Worm (Caenorhabditis elegans): ENCODE measurements around the gene sre-36.

sre-36 gene

DNA sequence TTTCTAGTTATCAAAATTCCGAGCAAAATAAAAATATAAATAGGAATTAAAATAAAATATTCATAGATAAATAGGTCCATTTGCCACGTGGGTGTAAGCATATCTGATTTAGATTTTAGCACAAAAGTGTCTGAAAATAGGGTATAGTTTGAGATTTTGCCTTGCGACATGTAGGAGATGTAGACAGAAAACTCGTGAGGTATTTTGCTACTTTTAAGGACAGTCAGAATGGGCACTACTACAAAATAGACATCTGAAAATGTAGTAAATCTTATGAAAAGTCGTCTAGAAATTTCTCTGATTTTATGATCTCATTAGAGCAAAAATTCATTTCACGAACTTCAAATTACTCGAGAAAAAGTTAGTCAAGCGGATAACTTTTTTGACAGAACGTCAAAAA lies 24.8 kb upstream of the sre-36 start, which contains the start of gene srv-34:
srv-34 (minus strand) TSS at position 101 of the 400 bp plus-strand sequence.
- TF ChIP-seq ztf-6 (GFP tag; IDR thresholded peaks at IDR 0.05) (no peak), attf-5 (GFP tag; optimal IDR thresholded peaks at IDR 0.05) (no peak), F37B4.10 (GFP tag; IDR thresholded peaks at IDR 0.05) (no peak), nfyb-1 (GFP tag; IDR thresholded peaks at IDR 0.05) (no peak), nfya-1 (tag; optimal IDR thresholded peaks at IDR 0.05; ENCODE audit: borderline replicate concordance, insufficient read depth) (no peak), Y53F4B.3 (GFP tag; IDR thresholded peaks at IDR 0.05) (no peak), hrde-1 (tag; optimal IDR thresholded peaks at IDR 0.05; ENCODE audit: borderline replicate concordance) (no peak), K12H6.12 (tag; optimal IDR thresholded peaks at IDR 0.05) (no peak), sea-2 (GFP tag; IDR thresholded peaks at IDR 0.05) (no peak), F52B5.7 (tag; optimal IDR thresholded peaks at IDR 0.05) (no peak), K11D2.4 (GFP tag; IDR thresholded peaks at IDR 0.05) (no peak)

DNA sequence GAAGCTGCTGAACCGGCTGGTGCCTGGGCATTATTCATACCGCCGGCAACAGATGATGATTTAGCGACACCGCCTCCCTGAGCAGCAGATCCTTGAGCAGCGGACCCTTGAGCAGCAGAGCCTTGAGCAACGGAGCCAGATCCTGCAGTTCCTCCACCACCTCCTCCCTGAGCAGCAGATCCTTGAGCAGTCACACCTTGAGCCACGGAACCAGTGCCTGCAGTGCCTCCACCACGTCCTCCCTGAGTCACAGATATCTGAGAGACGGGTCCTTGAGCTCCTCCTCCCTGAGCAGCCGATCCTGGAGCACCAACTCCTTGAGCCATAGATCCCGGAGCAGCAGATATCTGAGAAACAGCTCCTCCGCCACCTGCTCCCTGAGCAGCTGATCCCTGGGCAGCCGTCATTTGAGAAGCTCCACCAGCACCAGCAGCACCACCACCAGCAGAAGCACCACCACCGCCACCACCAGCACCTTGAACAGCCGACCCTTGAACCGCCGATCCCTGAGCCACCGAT lies 23.0 kb upstream of the sre-36 start:
- peak; percentile 93 for TF ChIP-seq egrh-3 (GFP tag; IDR thresholded peaks at IDR 0.05)
- TF ChIP-seq zfh-2 (GFP tag; conservative IDR thresholded peaks at IDR 0.05): peak; percentile 86
- TF ChIP-seq snpc-1.1 (tag; optimal IDR thresholded peaks at IDR 0.05; ENCODE audit: insufficient read depth): no peak

DNA sequence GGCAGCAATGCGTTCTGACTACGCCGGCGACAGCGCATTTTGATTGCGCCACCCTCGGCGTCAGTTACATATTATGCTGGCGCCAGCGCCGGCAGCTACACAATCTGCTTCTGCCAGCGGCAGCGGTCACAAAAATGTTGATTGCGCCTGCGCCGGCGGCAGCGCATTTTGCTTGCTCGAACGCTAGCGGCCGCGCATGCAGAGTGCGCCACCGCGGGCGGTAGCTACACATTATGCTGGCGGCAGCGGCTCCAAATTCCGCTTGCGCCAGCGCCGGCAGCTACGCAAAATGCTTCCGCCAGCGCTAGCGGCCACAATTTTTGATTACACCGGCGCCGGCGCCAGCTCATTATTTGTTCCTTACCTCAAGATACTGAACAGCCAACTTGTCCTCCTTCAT lies 22.3 kb upstream of the sre-36 start:
- no peak for TF ChIP-seq Y56A3A.18 (GFP tag; IDR thresholded peaks at IDR 0.05)
- no peak for TF ChIP-seq zim-3 (tag; optimal IDR thresholded peaks at IDR 0.05)
- peak; percentile 5 for TF ChIP-seq fkh-3 (tag; optimal IDR thresholded peaks at IDR 0.05)
- TF ChIP-seq bed-1 (GFP tag; IDR thresholded peaks at IDR 0.05): no peak
- TF ChIP-seq sdz-38 (tag; optimal IDR thresholded peaks at IDR 0.05): no peak
- TF ChIP-seq unc-62 (GFP tag; optimal IDR thresholded peaks at IDR 0.05): no peak
- no peak for TF ChIP-seq nhr-120 (GFP tag; IDR thresholded peaks at IDR 0.05)
- peak; percentile 68 for TF ChIP-seq zfh-2 (GFP tag; conservative IDR thresholded peaks at IDR 0.05)
- no peak for TF ChIP-seq let-526 (GFP tag; IDR thresholded peaks at IDR 0.05)
- 0 out of 2 replicates have a peak, but pooled peaks have one; percentile 46 for TF ChIP-seq C17E4.6 (GFP tag; IDR thresholded peaks at IDR 0.05)
- TF ChIP-seq egrh-3 (GFP tag; IDR thresholded peaks at IDR 0.05): peak; percentile 64; the same call in 1 of the 2 replicates

DNA sequence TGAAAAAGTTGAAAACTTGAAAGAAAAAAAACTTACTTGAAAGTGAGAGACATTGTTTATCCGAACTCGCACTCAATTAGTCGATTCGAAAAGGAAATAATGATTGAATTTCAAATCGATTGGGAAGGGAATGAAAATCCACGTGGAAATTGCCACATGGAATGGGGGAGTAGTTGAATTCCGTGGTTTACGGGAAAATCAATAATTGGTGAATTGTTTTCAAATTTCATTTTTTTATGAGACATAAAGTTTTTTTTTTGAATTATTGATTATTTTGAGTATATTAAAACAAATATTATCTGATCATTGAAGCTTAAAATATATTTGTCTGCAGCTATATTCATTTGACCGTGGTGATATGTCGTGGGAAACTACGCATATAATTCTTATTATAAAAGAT lies 21.6 kb upstream of the sre-36 start, which contains the start of gene F13A7.1:
F13A7.1 (minus strand) TSS at position 101 of the 400 bp plus-strand sequence.
- no peak for TF ChIP-seq lir-1 (GFP tag; conservative IDR thresholded peaks at IDR 0.05)
- no peak for TF ChIP-seq egl-44 (GFP tag; IDR thresholded peaks at IDR 0.05)
- TF ChIP-seq madf-3 (GFP tag; IDR thresholded peaks at IDR 0.05): no peak
- no peak for TF ChIP-seq lin-54 (GFP tag; optimal IDR thresholded peaks at IDR 0.05)
- TF ChIP-seq ets-4 (GFP tag; optimal IDR thresholded peaks at IDR 0.05): no peak

DNA sequence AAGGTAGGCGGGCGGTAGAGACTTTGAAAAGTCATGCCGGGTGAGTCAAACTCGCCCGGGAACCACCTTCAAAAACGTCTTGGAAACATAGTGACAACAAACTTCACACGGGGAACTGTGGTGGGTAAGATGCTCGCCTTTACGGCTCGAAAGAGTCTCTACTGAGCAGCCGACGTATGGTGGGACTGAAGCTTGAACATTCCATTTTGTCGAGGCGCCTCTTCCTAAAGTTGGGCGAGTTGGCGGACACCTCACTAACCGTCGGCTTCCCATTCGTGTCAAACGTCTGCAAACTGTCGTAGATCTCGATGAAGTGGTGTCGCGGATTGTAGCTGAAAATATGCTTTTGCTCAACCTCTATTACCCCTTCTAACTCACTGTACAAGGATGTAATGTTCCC lies 16.5 kb upstream of the sre-36 start:
- no peak for TF ChIP-seq B0035.1 (tag; optimal IDR thresholded peaks at IDR 0.05)
- TF ChIP-seq lsl-1 (GFP tag; optimal IDR thresholded peaks at IDR 0.05): no peak
- no peak for TF ChIP-seq ceh-58 (GFP tag; IDR thresholded peaks at IDR 0.05)
- no peak for TF ChIP-seq nhr-179 (tag; optimal IDR thresholded peaks at IDR 0.05)
- no peak for TF ChIP-seq gei-17 (GFP tag; optimal IDR thresholded peaks at IDR 0.05)
- no peak for TF ChIP-seq ceh-27 (GFP tag; optimal IDR thresholded peaks at IDR 0.05)
- TF ChIP-seq nfya-2 (GFP tag; IDR thresholded peaks at IDR 0.05): no peak

All from whole organism, young adult.